Fruit fly (Drosophila melanogaster) whole organism, embryonic: ENCODE results near the gene Tace.

Source experiments
- Ada2b ChIP-seq: fragments of 200-800 bp; sonication (Bioruptor generic); IDR thresholded peaks from 2 replicates; pipeline ENCODE4 v1.3.6; 2022; ENCODE audit warnings: missing biosample characterization, missing genetic modification characterization
- Asciz ChIP-seq: fragments of 200-800 bp; sonication (Bioruptor generic); optimal IDR thresholded peaks from 2 replicates; lab custom pipeline; 2017; ENCODE audit warnings: missing biosample characterization, mild to moderate bottlenecking, missing genetic modification characterization, missing genetic modification reagents
- Bgb ChIP-seq: fragments of 200-800 bp; sonication (Bioruptor generic); IDR thresholded peaks from 2 replicates; pipeline ENCODE4 v1.3.6; 2022; ENCODE audit warnings: missing biosample characterization, missing genetic modification characterization; ENCODE audit not compliant: partially characterized antibody
- CG11504 ChIP-seq: fragments of 200-800 bp; sonication (Bioruptor generic); optimal IDR thresholded peaks from 3 replicates; lab custom pipeline; 2019; ENCODE audit warnings: missing biosample characterization, mild to moderate bottlenecking, missing genetic modification characterization, moderate library complexity
- CG11695 ChIP-seq: fragments of 200-800 bp; sonication (Bioruptor generic); IDR thresholded peaks from 3 replicates; pipeline ENCODE4 v1.3.6; 2022; ENCODE audit warnings: missing biosample characterization, missing genetic modification characterization
- CG12236 ChIP-seq: fragments of 200-800 bp; sonication (Bioruptor generic); optimal IDR thresholded peaks from 2 replicates; lab custom pipeline; 2016; ENCODE audit warnings: missing biosample characterization, missing genetic modification characterization
- CG12391 ChIP-seq: fragments of 200-800 bp; sonication (Bioruptor generic); optimal IDR thresholded peaks from 3 replicates; lab custom pipeline; 2018; ENCODE audit warnings: missing biosample characterization, mild to moderate bottlenecking, missing genetic modification characterization, moderate library complexity
- CG13287 ChIP-seq: fragments of 200-800 bp; sonication (Bioruptor generic); IDR thresholded peaks from 2 replicates; pipeline ENCODE4 v1.3.6; 2022; ENCODE audit warnings: missing biosample characterization, missing genetic modification characterization; ENCODE audit not compliant: partially characterized antibody
- CG14667 ChIP-seq: fragments of 200-800 bp; sonication (Bioruptor generic); IDR thresholded peaks from 2 replicates; pipeline ENCODE4 v1.3.6; 2022; ENCODE audit warnings: missing biosample characterization, missing genetic modification characterization
- CG14965 ChIP-seq: fragments of 200-800 bp; sonication (Bioruptor generic); optimal IDR thresholded peaks from 2 replicates; lab custom pipeline; 2016; ENCODE audit warnings: missing biosample characterization, missing genetic modification characterization, borderline replicate concordance
- CG15479 ChIP-seq: fragments of 200-800 bp; sonication (Bioruptor generic); optimal IDR thresholded peaks from 3 replicates; lab custom pipeline; 2019; ENCODE audit warnings: missing biosample characterization, mild to moderate bottlenecking, missing genetic modification characterization, moderate library complexity
- CG2875 ChIP-seq: fragments of 200-800 bp; sonication (Bioruptor generic); optimal IDR thresholded peaks from 2 replicates; lab custom pipeline; 2017; ENCODE audit warnings: missing biosample characterization, mild to moderate bottlenecking, missing genetic modification characterization, missing genetic modification reagents
- CG31441 ChIP-seq: fragments of 200-800 bp; sonication (Bioruptor generic); IDR thresholded peaks from 2 replicates; pipeline ENCODE4 v1.3.6; 2022; ENCODE audit warnings: missing biosample characterization, missing genetic modification characterization
- CG33557 ChIP-seq: fragments of 200-800 bp; sonication (Bioruptor generic); optimal IDR thresholded peaks from 2 replicates; lab custom pipeline; 2019; ENCODE audit warnings: missing biosample characterization, mild to moderate bottlenecking, missing genetic modification characterization, moderate library complexity
- CG3726 ChIP-seq: fragments of 200-800 bp; sonication (Bioruptor generic); IDR thresholded peaks from 3 replicates; pipeline ENCODE4, ENCODE4 v1.3.6; 2022; ENCODE audit warnings: missing biosample characterization, missing genetic modification characterization
- CG42726 ChIP-seq: fragments of 200-800 bp; sonication (Bioruptor generic); IDR thresholded peaks from 2 replicates; pipeline ENCODE4 v1.3.6; 2022; ENCODE audit warnings: missing biosample characterization, missing genetic modification characterization; ENCODE audit not compliant: partially characterized antibody
- CG6683 ChIP-seq: fragments of 200-800 bp; sonication (Bioruptor generic); optimal IDR thresholded peaks from 2 replicates; lab custom pipeline; 2017; ENCODE audit warnings: missing biosample characterization, mild to moderate bottlenecking, missing genetic modification characterization, missing genetic modification reagents
- CG7372 ChIP-seq: fragments of 200-800 bp; sonication (Bioruptor generic); IDR thresholded peaks from 2 replicates; pipeline ENCODE4 v1.3.6; 2022; ENCODE audit warnings: missing biosample characterization, missing genetic modification characterization
- Dad ChIP-seq: fragments of 200-800 bp; sonication (Bioruptor generic); optimal IDR thresholded peaks from 3 replicates; lab custom pipeline; 2016; ENCODE audit warnings: missing biosample characterization, missing genetic modification characterization
- Dip2 ChIP-seq: fragments of 200-800 bp; sonication (Bioruptor generic); IDR thresholded peaks from 2 replicates; pipeline ENCODE4 v1.3.6; 2022; ENCODE audit warnings: missing biosample characterization, missing genetic modification characterization
- Doc2 ChIP-seq: fragments of 200-800 bp; sonication (Bioruptor generic); IDR thresholded peaks from 2 replicates; pipeline ENCODE4 v1.3.6; 2022; ENCODE audit warnings: missing biosample characterization, missing genetic modification characterization
- Fer1 ChIP-seq: fragments of 200-800 bp; sonication (Bioruptor generic); optimal IDR thresholded peaks from 2 replicates; lab custom pipeline; 2017; ENCODE audit warnings: missing biosample characterization, mild to moderate bottlenecking, missing genetic modification characterization
- H15 ChIP-seq: fragments of 200-800 bp; sonication (Bioruptor generic); IDR thresholded peaks from 3 replicates; pipeline ENCODE4 v1.3.6; 2022; ENCODE audit warnings: missing biosample characterization, missing genetic modification characterization
- HLH4C ChIP-seq: fragments of 200-800 bp; sonication (Bioruptor generic); IDR thresholded peaks from 3 replicates; pipeline ENCODE4 v1.3.6; 2022; ENCODE audit warnings: missing biosample characterization, missing genetic modification characterization; ENCODE audit not compliant: partially characterized antibody
- HLH54F ChIP-seq: fragments of 200-800 bp; sonication (Bioruptor generic); optimal IDR thresholded peaks from 3 replicates; lab custom pipeline; 2016; ENCODE audit warnings: missing biosample characterization, missing genetic modification characterization
- Hr51 ChIP-seq, 2 experiments: fragments of 200-800 bp; sonication (Bioruptor generic); optimal IDR thresholded peaks; 2 replicates in 1 of 2; 3 replicates in 1 of 2; lab custom pipeline; 2016 to 2018; ENCODE audit warnings: missing biosample characterization in 2 of 2, missing genetic modification characterization in 2 of 2, mild to moderate bottlenecking in 1 of 2, moderate library complexity in 1 of 2
- Max ChIP-seq: fragments of 200-800 bp; sonication (Bioruptor generic); optimal IDR thresholded peaks from 2 replicates; lab custom pipeline; 2016; ENCODE audit warnings: missing biosample characterization, mild to moderate bottlenecking, missing genetic modification characterization
- Neu2 ChIP-seq: fragments of 200-800 bp; sonication (Bioruptor generic); optimal IDR thresholded peaks from 3 replicates; lab custom pipeline; 2016; ENCODE audit warnings: missing biosample characterization, missing genetic modification characterization, borderline replicate concordance
- Rx ChIP-seq: fragments of 200-800 bp; sonication (Bioruptor generic); IDR thresholded peaks from 2 replicates; pipeline ENCODE4 v1.3.6; 2022; ENCODE audit warnings: missing biosample characterization, missing genetic modification characterization
- Sox100B ChIP-seq: fragments of 200-800 bp; sonication (Bioruptor generic); optimal IDR thresholded peaks from 3 replicates; lab custom pipeline; 2018; ENCODE audit warnings: missing biosample characterization, mild to moderate bottlenecking, missing genetic modification characterization
- Taf1 ChIP-seq: fragments of 200-800 bp; sonication (Bioruptor generic); IDR thresholded peaks from 2 replicates; pipeline ENCODE4 v1.3.6; 2022; ENCODE audit warnings: missing biosample characterization, missing genetic modification characterization
- ato ChIP-seq: fragments of 200-800 bp; sonication (Bioruptor generic); IDR thresholded peaks from 2 replicates; pipeline ENCODE4 v1.3.6; 2022; ENCODE audit warnings: missing biosample characterization, missing genetic modification characterization; ENCODE audit not compliant: partially characterized antibody
- bab2 ChIP-seq: fragments of 200-800 bp; sonication (Bioruptor generic); optimal IDR thresholded peaks from 2 replicates; lab custom pipeline; 2016; ENCODE audit warnings: missing biosample characterization, missing genetic modification characterization
- cad ChIP-seq: fragments of >200 bp; optimal IDR thresholded peaks from 2 replicates; lab custom pipeline; 2017; ENCODE audit warnings: missing biosample characterization, missing genetic modification characterization
- cg ChIP-seq: fragments of 200-800 bp; sonication (Bioruptor generic); optimal IDR thresholded peaks from 3 replicates; lab custom pipeline; 2019; ENCODE audit warnings: missing biosample characterization, mild to moderate bottlenecking, missing genetic modification characterization, moderate library complexity
- crc ChIP-seq: fragments of 200-800 bp; sonication (Bioruptor generic); optimal IDR thresholded peaks from 2 replicates; lab custom pipeline; 2016; ENCODE audit warnings: missing biosample characterization, missing genetic modification characterization
- croc ChIP-seq: fragments of 200-800 bp; sonication (Bioruptor generic); conservative IDR thresholded peaks from 3 replicates; pipeline ENCODE4 v1.3.6; 2022; ENCODE audit warnings: missing biosample characterization, missing genetic modification characterization
- crp ChIP-seq, 2 experiments: fragments of 200-800 bp; sonication (Bioruptor generic); optimal IDR thresholded peaks; 2 replicates in 1 of 2; 3 replicates in 1 of 2; lab custom pipeline; 2017; ENCODE audit warnings: missing biosample characterization in 2 of 2, missing genetic modification characterization in 2 of 2, mild to moderate bottlenecking in 1 of 2, moderate library complexity in 1 of 2
- danr ChIP-seq: fragments of 200-800 bp; sonication (Bioruptor generic); IDR thresholded peaks from 2 replicates; pipeline ENCODE4 v1.3.6; 2022; ENCODE audit warnings: missing biosample characterization, missing genetic modification characterization
- hbn ChIP-seq: fragments of 200-800 bp; sonication (Bioruptor generic); IDR thresholded peaks from 2 replicates; pipeline ENCODE4 v1.3.6; 2022; ENCODE audit warnings: missing biosample characterization, missing genetic modification characterization; ENCODE audit not compliant: partially characterized antibody
- pan ChIP-seq, 4 experiments: fragments of >200 bp in 3 of 4; fragments of 200-800 bp in 1 of 4; sonication (Bioruptor generic) in 1 of 4; optimal IDR thresholded peaks in 3 of 4; IDR thresholded peaks in 1 of 4; 2 replicates each; pipeline versions ENCODE4 v1.3.6 to Lab custom; 2017 to 2022; ENCODE audit warnings: missing biosample characterization in 2 of 4, missing genetic modification characterization in 2 of 4, mixed read lengths in 1 of 4
- run ChIP-seq: fragments of 200-800 bp; sonication (Bioruptor generic); optimal IDR thresholded peaks from 3 replicates; lab custom pipeline; 2018; ENCODE audit warnings: missing biosample characterization, mild to moderate bottlenecking, missing genetic modification characterization
- salm ChIP-seq: fragments of 200-800 bp; sonication (Bioruptor generic); optimal IDR thresholded peaks from 2 replicates; lab custom pipeline; 2018; ENCODE audit warnings: missing biosample characterization, mild to moderate bottlenecking, missing genetic modification characterization
- sim ChIP-seq: fragments of 200-800 bp; sonication (Bioruptor generic); IDR thresholded peaks from 2 replicates; pipeline ENCODE4 v1.3.6; 2022; ENCODE audit warnings: missing biosample characterization, missing genetic modification characterization
- toy ChIP-seq: fragments of 200-800 bp; sonication (Bioruptor generic); IDR thresholded peaks from 2 replicates; pipeline ENCODE4 v1.3.6; 2022; ENCODE audit warnings: missing biosample characterization, missing genetic modification characterization
- trh ChIP-seq: fragments of 200-800 bp; sonication (Bioruptor generic); optimal IDR thresholded peaks from 2 replicates; lab custom pipeline; 2016; ENCODE audit warnings: missing biosample characterization, missing genetic modification characterization
- tx ChIP-seq: fragments of 200-800 bp; sonication (Bioruptor generic); optimal IDR thresholded peaks from 2 replicates; lab custom pipeline; 2016; ENCODE audit warnings: missing biosample characterization, missing genetic modification characterization

The Tace gene

DNA sequence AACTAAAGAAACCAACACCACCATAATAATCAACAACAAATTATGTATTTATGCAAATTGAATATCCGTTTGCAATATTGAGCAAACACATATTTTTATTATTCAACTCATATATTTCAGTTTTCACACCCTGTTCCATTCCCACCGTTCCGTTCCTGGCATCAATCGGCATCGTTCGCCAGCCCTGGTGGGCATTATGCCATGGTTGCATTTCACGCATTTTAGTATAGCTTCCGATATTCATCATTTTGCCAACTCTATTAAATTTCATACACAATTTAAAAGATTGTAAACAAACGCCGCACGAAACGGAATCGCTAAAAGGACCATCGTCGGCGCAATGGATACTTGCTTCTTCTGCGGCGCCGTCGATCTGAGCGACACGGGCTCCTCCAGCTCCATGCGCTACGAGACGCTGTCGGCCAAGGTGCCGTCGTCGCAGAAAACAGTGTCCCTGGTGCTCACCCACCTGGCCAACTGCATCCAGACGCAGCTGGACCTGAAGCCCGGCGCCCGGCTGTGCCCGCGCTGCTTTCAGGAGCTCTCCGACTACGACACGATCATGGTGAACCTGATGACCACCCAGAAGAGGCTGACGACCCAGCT lies 42.9 kb downstream of the Tace start, which contains the start of gene Sry-delta (continued):
- TF ChIP-seq CG15479 (GFP tag; lab: Kevin White, UChicago) (no peak), croc (GFP tag; lab: Robert Waterston, UW) (no peak; the same call in 1 of the 3 replicates), Doc2 (GFP tag; lab: Robert Waterston, UW) (no peak), run (tag; lab: Kevin White, UChicago) (no peak), Bgb (peak; percentile 80), cad (GFP tag; lab: Kevin White, UChicago) (peak; percentile 54), Dad (peak; percentile 91), CG31441 (GFP tag; lab: Robert Waterston, UW) (no peak; the same call in 1 of the 2 replicates), Rx (GFP tag; lab: Robert Waterston, UW) (peak; percentile 67), salm (peak; percentile 44), CG14667 (GFP tag; lab: Robert Waterston, UW) (peak; percentile 93), tx (GFP tag; lab: Kevin White, UChicago) (peak; percentile 83), Sox100B (no peak), CG13287 (GFP tag; lab: Robert Waterston, UW) (peak; percentile 89), pan (optimal IDR thresholded peaks at IDR 0.05; lab: Kevin White, UChicago) (no peak), pan (GFP tag; optimal IDR thresholded peaks at IDR 0.05 in 1 of 2, IDR thresholded peaks at IDR 0.05 in 1 of 2) (peak in 1 of 2 experiments; percentile 78), hbn (GFP tag; lab: Robert Waterston, UW) (peak; percentile 71), sim (GFP tag; lab: Robert Waterston, UW) (no peak), CG33557 (GFP tag; lab: Kevin White, UChicago) (peak; percentile 52), Taf1 (GFP tag; lab: Robert Waterston, UW) (peak; percentile 67; the same call in 1 of the 2 replicates), danr (GFP tag; lab: Robert Waterston, UW) (peak; percentile 44; the same call in 1 of the 2 replicates), CG12391 (tag; lab: Kevin White, UChicago) (peak; percentile 85), CG6683 (GFP tag; lab: Kevin White, UChicago) (peak; percentile 50), Hr51 (GFP tag; optimal IDR thresholded peaks at IDR 0.05; lab: Kevin White, UChicago) (peak in 1 of 2 experiments; percentile 88), crp (GFP tag; optimal IDR thresholded peaks at IDR 0.05; lab: Kevin White, UChicago) (peak in 1 of 2 experiments; percentile 36), bab2 (GFP tag; lab: Kevin White, UChicago) (peak; percentile 84), CG11695 (GFP tag; lab: Robert Waterston, UW) (peak; percentile 36; the same call in 1 of the 3 replicates), ato (GFP tag; lab: Robert Waterston, UW) (peak; percentile 64; the same call in 1 of the 2 replicates), toy (GFP tag; lab: Robert Waterston, UW) (no peak), CG7372 (peak; percentile 44; the same call in 1 of the 2 replicates), CG12236 (peak; percentile 18), CG14965 (GFP tag; lab: Kevin White, UChicago) (peak; percentile 3), Ada2b (GFP tag; lab: Robert Waterston, UW) (peak; percentile 77), Dip2 (GFP tag; lab: Robert Waterston, UW) (no peak), CG42726 (GFP tag; lab: Robert Waterston, UW) (peak; percentile 46; the same call in 1 of the 2 replicates), CG11504 (tag; lab: Kevin White, UChicago) (no peak), H15 (peak; percentile 61; the same call in 1 of the 3 replicates), CG2875 (GFP tag; lab: Kevin White, UChicago) (peak; percentile 13), CG3726 (GFP tag; lab: Robert Waterston, UW) (0 out of 3 replicates have a peak, but pooled peaks have one; percentile 49), crc (GFP tag; lab: Kevin White, UChicago) (peak; percentile 64), HLH4C (GFP tag; lab: Robert Waterston, UW) (peak; percentile 54; the same call in 1 of the 3 replicates), Fer1 (GFP tag; lab: Kevin White, UChicago) (peak; percentile 76), Asciz (no peak), HLH54F (GFP tag; lab: Kevin White, UChicago) (peak; percentile 90), Max (GFP tag; lab: Kevin White, UChicago) (peak; percentile 80), trh (peak; percentile 75), cg (GFP tag; lab: Kevin White, UChicago) (no peak), Neu2 (GFP tag; lab: Kevin White, UChicago) (peak; percentile 14)
